Fruit fly (Drosophila melanogaster) whole organism, embryonic: ENCODE measurements around the gene Dhc93AB.

ENCODE experiments used
- BEAF-32 ChIP-seq: fragments of 200-800 bp; sonication (Bioruptor generic); optimal IDR thresholded peaks from 3 replicates; lab custom pipeline; 2017; ENCODE audit warnings: missing biosample characterization, missing genetic modification characterization, mild to moderate bottlenecking, moderate library complexity, missing genetic modification reagents
- Bdp1 ChIP-seq: fragments of 200-800 bp; sonication (Bioruptor generic); optimal IDR thresholded peaks from 3 replicates; lab custom pipeline; 2016; ENCODE audit warnings: missing biosample characterization, missing genetic modification characterization
- BtbVII ChIP-seq: fragments of 200-800 bp; sonication (Bioruptor generic); optimal IDR thresholded peaks from 3 replicates; lab custom pipeline; 2017; ENCODE audit warnings: missing biosample characterization, mild to moderate bottlenecking, missing genetic modification characterization
- CG10147 ChIP-seq: fragments of 200-800 bp; sonication (Bioruptor generic); optimal IDR thresholded peaks from 2 replicates; lab custom pipeline; 2019; ENCODE audit warnings: missing biosample characterization, mild to moderate bottlenecking, missing genetic modification characterization, moderate library complexity
- CG10321 ChIP-seq: fragments of 200-800 bp; sonication (Bioruptor generic); IDR thresholded peaks from 2 replicates; pipeline ENCODE4 v1.3.6; 2022; ENCODE audit warnings: missing biosample characterization, missing genetic modification characterization
- CG10565 ChIP-seq: fragments of 200-800 bp; sonication (Bioruptor generic); optimal IDR thresholded peaks from 3 replicates; lab custom pipeline; 2016; ENCODE audit warnings: missing biosample characterization, mild to moderate bottlenecking, missing genetic modification characterization
- CG11398 ChIP-seq: fragments of 200-800 bp; sonication (Bioruptor generic); optimal IDR thresholded peaks from 2 replicates; lab custom pipeline; 2016; ENCODE audit warnings: missing biosample characterization, missing genetic modification characterization
- CG11696 ChIP-seq: fragments of 200-800 bp; sonication (Bioruptor generic); IDR thresholded peaks from 2 replicates; pipeline ENCODE4 v1.3.6; 2022; ENCODE audit warnings: missing biosample characterization, missing genetic modification characterization
- CG12769 ChIP-seq: fragments of 200-800 bp; sonication (Bioruptor generic); optimal IDR thresholded peaks from 2 replicates; lab custom pipeline; 2019; ENCODE audit warnings: missing biosample characterization, mild to moderate bottlenecking, missing genetic modification characterization, moderate library complexity
- CG14014 ChIP-seq: fragments of 200-800 bp; sonication (Bioruptor generic); IDR thresholded peaks from 2 replicates; pipeline ENCODE4 v1.3.6; 2022; ENCODE audit warnings: missing biosample characterization, missing genetic modification characterization
- CG14667 ChIP-seq: fragments of 200-800 bp; sonication (Bioruptor generic); IDR thresholded peaks from 2 replicates; pipeline ENCODE4 v1.3.6; 2022; ENCODE audit warnings: missing biosample characterization, missing genetic modification characterization
- CG14710 ChIP-seq: fragments of 200-800 bp; sonication (Bioruptor generic); optimal IDR thresholded peaks from 3 replicates; lab custom pipeline; 2019; ENCODE audit warnings: missing biosample characterization, mild to moderate bottlenecking, missing genetic modification characterization, moderate library complexity
- CG15696 ChIP-seq: fragments of 200-800 bp; sonication (Bioruptor generic); optimal IDR thresholded peaks from 2 replicates; lab custom pipeline; 2019; ENCODE audit warnings: missing biosample characterization, mild to moderate bottlenecking, missing genetic modification characterization, moderate library complexity
- CG1792 ChIP-seq: fragments of 200-800 bp; sonication (Bioruptor generic); optimal IDR thresholded peaks from 2 replicates; lab custom pipeline; 2016; ENCODE audit warnings: missing biosample characterization, missing genetic modification characterization
- CG1832 ChIP-seq: fragments of 200-800 bp; sonication (Bioruptor generic); optimal IDR thresholded peaks from 2 replicates; lab custom pipeline; 2017; ENCODE audit warnings: missing biosample characterization, mild to moderate bottlenecking, missing genetic modification characterization, inconsistent platforms
- CG18476 ChIP-seq: fragments of 200-800 bp; sonication (Bioruptor generic); optimal IDR thresholded peaks from 2 replicates; lab custom pipeline; 2016; ENCODE audit warnings: missing biosample characterization, mild to moderate bottlenecking, missing genetic modification characterization
- CG18619 ChIP-seq: fragments of 200-800 bp; sonication (Bioruptor generic); optimal IDR thresholded peaks from 3 replicates; lab custom pipeline; 2017; ENCODE audit warnings: missing biosample characterization, mild to moderate bottlenecking, missing genetic modification characterization
- CG18764 ChIP-seq: fragments of 200-800 bp; sonication (Bioruptor generic); optimal IDR thresholded peaks from 3 replicates; lab custom pipeline; 2016; ENCODE audit warnings: missing biosample characterization, missing genetic modification characterization
- CG7786 ChIP-seq: fragments of 200-800 bp; sonication (Bioruptor generic); optimal IDR thresholded peaks from 2 replicates; lab custom pipeline; 2016; ENCODE audit warnings: missing biosample characterization, missing genetic modification characterization
- CG9797 ChIP-seq: fragments of 200-800 bp; sonication (Bioruptor generic); optimal IDR thresholded peaks from 3 replicates; lab custom pipeline; 2018; ENCODE audit warnings: missing biosample characterization, mild to moderate bottlenecking, missing genetic modification characterization
- CG9932 ChIP-seq: fragments of 200-800 bp; sonication (Bioruptor generic); IDR thresholded peaks from 2 replicates; pipeline ENCODE4 v1.3.6; 2022; ENCODE audit warnings: missing biosample characterization, missing genetic modification characterization
- Fer3 ChIP-seq: fragments of 200-800 bp; sonication (Bioruptor generic); optimal IDR thresholded peaks from 2 replicates; lab custom pipeline; 2018; ENCODE audit warnings: missing biosample characterization, mild to moderate bottlenecking, missing genetic modification characterization, moderate library complexity
- Gug ChIP-seq: fragments of 200-800 bp; sonication (Bioruptor generic); IDR thresholded peaks from 4 replicates; pipeline ENCODE4 v1.3.6; 2022; ENCODE audit warnings: missing biosample characterization, missing genetic modification characterization
- HLH4C ChIP-seq: fragments of 200-800 bp; sonication (Bioruptor generic); IDR thresholded peaks from 3 replicates; pipeline ENCODE4 v1.3.6; 2022; ENCODE audit warnings: missing biosample characterization, missing genetic modification characterization; ENCODE audit not compliant: partially characterized antibody
- Hand ChIP-seq: fragments of 200-800 bp; sonication (Bioruptor generic); optimal IDR thresholded peaks from 2 replicates; lab custom pipeline; 2017; ENCODE audit warnings: mild to moderate bottlenecking, missing biosample characterization, missing genetic modification reagents, missing genetic modification characterization
- HmgZ ChIP-seq: fragments of 200-800 bp; sonication (Bioruptor generic); optimal IDR thresholded peaks from 2 replicates; lab custom pipeline; 2018; ENCODE audit warnings: missing biosample characterization, mild to moderate bottlenecking, missing genetic modification characterization
- MBD-R2 ChIP-seq: fragments of 200-800 bp; sonication (Bioruptor generic); IDR thresholded peaks from 2 replicates; pipeline ENCODE4 v1.3.6; 2022; ENCODE audit warnings: missing biosample characterization, missing genetic modification characterization
- Mes4 ChIP-seq: fragments of 200-800 bp; sonication (Bioruptor generic); optimal IDR thresholded peaks from 2 replicates; lab custom pipeline; 2016; ENCODE audit warnings: missing biosample characterization, missing genetic modification characterization
- ash1 ChIP-seq: fragments of 200-800 bp; sonication (Bioruptor generic); optimal IDR thresholded peaks from 2 replicates; lab custom pipeline; 2018; ENCODE audit warnings: missing biosample characterization, mild to moderate bottlenecking, missing genetic modification characterization
- bsh ChIP-seq, 2 experiments: fragments of 200-800 bp; sonication (Bioruptor generic); optimal IDR thresholded peaks; 2 replicates each; lab custom pipeline; 2017 to 2018; ENCODE audit warnings: mild to moderate bottlenecking in 2 of 2, missing biosample characterization in 2 of 2, missing genetic modification characterization in 2 of 2, moderate library complexity in 1 of 2
- chm ChIP-seq: fragments of 200-800 bp; sonication (Bioruptor generic); IDR thresholded peaks from 2 replicates; pipeline ENCODE4 v1.3.6; 2022; ENCODE audit warnings: missing biosample characterization, missing genetic modification characterization
- corto ChIP-seq: fragments of 200-800 bp; sonication (Bioruptor generic); optimal IDR thresholded peaks from 2 replicates; lab custom pipeline; 2016; ENCODE audit warnings: missing biosample characterization, mild to moderate bottlenecking, missing genetic modification characterization, moderate library complexity
- crp ChIP-seq, 2 experiments: fragments of 200-800 bp; sonication (Bioruptor generic); optimal IDR thresholded peaks; 2 replicates in 1 of 2; 3 replicates in 1 of 2; lab custom pipeline; 2017; ENCODE audit warnings: missing biosample characterization in 2 of 2, missing genetic modification characterization in 2 of 2, mild to moderate bottlenecking in 1 of 2, moderate library complexity in 1 of 2
- ems ChIP-seq: fragments of 200-800 bp; sonication (Bioruptor generic); optimal IDR thresholded peaks from 3 replicates; lab custom pipeline; 2016; ENCODE audit warnings: missing biosample characterization, missing genetic modification characterization
- ewg ChIP-seq: fragments of 200-800 bp; sonication (Bioruptor generic); optimal IDR thresholded peaks from 3 replicates; lab custom pipeline; 2017; ENCODE audit warnings: mild to moderate bottlenecking, missing biosample characterization, missing genetic modification reagents, missing genetic modification characterization
- exex ChIP-seq: fragments of 200-800 bp; sonication (Bioruptor generic); optimal IDR thresholded peaks from 4 replicates; lab custom pipeline; 2018; ENCODE audit warnings: missing biosample characterization, mild to moderate bottlenecking, missing genetic modification characterization, moderate library complexity
- fd64A ChIP-seq: fragments of 200-800 bp; sonication (Bioruptor generic); optimal IDR thresholded peaks from 3 replicates; lab custom pipeline; 2018; ENCODE audit warnings: missing biosample characterization, mild to moderate bottlenecking, missing genetic modification characterization
- ftz-f1 ChIP-seq: fragments of 200-800 bp; sonication (Bioruptor generic); optimal IDR thresholded peaks from 2 replicates; lab custom pipeline; 2016; ENCODE audit warnings: missing biosample characterization, missing genetic modification characterization
- lov ChIP-seq, 2 experiments: fragments of 200-800 bp in 1 of 2; fragments of >200 bp in 1 of 2; sonication (Bioruptor generic) in 1 of 2; IDR thresholded peaks in 1 of 2; optimal IDR thresholded peaks in 1 of 2; 2 replicates in 1 of 2; 3 replicates in 1 of 2; pipeline versions ENCODE4 v1.3.6 to Lab custom; 2017 to 2022; ENCODE audit warnings: missing biosample characterization in 1 of 2, missing genetic modification characterization in 1 of 2
- nmo ChIP-seq: fragments of 200-800 bp; sonication (Bioruptor generic); optimal IDR thresholded peaks from 2 replicates; lab custom pipeline; 2018; ENCODE audit warnings: missing biosample characterization, mild to moderate bottlenecking, missing genetic modification characterization, moderate library complexity
- pb ChIP-seq: fragments of 200-800 bp; sonication (Bioruptor generic); optimal IDR thresholded peaks from 3 replicates; lab custom pipeline; 2016; ENCODE audit warnings: missing biosample characterization, missing genetic modification characterization
- row ChIP-seq: fragments of 200-800 bp; sonication (Bioruptor generic); IDR thresholded peaks from 3 replicates; pipeline ENCODE4 v1.3.6; 2022; ENCODE audit warnings: missing biosample characterization, missing genetic modification characterization
- scrt ChIP-seq: fragments of 200-800 bp; sonication (Bioruptor generic); optimal IDR thresholded peaks from 2 replicates; lab custom pipeline; 2018; ENCODE audit warnings: missing biosample characterization, mild to moderate bottlenecking, missing genetic modification characterization, moderate library complexity
- sens-2 ChIP-seq: fragments of 200-800 bp; sonication (Bioruptor generic); IDR thresholded peaks from 2 replicates; pipeline ENCODE4 v1.3.6; 2022; ENCODE audit warnings: missing biosample characterization, missing genetic modification characterization
- sima ChIP-seq: fragments of 200-800 bp; sonication (Bioruptor generic); optimal IDR thresholded peaks from 2 replicates; lab custom pipeline; 2016; ENCODE audit warnings: missing biosample characterization, missing genetic modification characterization
- ssp ChIP-seq: fragments of 200-800 bp; sonication (Bioruptor generic); IDR thresholded peaks from 2 replicates; pipeline ENCODE4 v1.3.6; 2022; ENCODE audit warnings: missing biosample characterization, missing genetic modification characterization
- twi ChIP-seq: fragments of 200-800 bp; optimal IDR thresholded peaks from 2 replicates; lab custom pipeline; 2019; ENCODE audit warnings: missing biosample characterization, mild to moderate bottlenecking, missing genetic modification characterization, moderate library complexity
- vfl ChIP-seq: fragments of 200-800 bp; sonication (Bioruptor generic); optimal IDR thresholded peaks from 2 replicates; lab custom pipeline; 2016; ENCODE audit warnings: missing biosample characterization, missing genetic modification characterization
- wdn ChIP-seq: fragments of 200-800 bp; sonication (Bioruptor generic); IDR thresholded peaks from 2 replicates; pipeline ENCODE4 v1.3.6; 2022; ENCODE audit warnings: missing biosample characterization, missing genetic modification characterization

Gene Dhc93AB

dm6 chr3R:21017464-21018080 is 24.7 kb downstream of the Dhc93AB start, which contains the start of gene Rlip (continued):
- TF ChIP-seq ash1 (GFP tag; lab: Kevin White, UChicago), result peak; percentile 12
- peak; percentile 5 for TF ChIP-seq CG12769 (tag; lab: Kevin White, UChicago)
- TF ChIP-seq ssp (GFP tag; lab: Robert Waterston, UW), result peak; percentile 60
- peak; percentile 55 for TF ChIP-seq nmo (GFP tag; lab: Kevin White, UChicago)
- peak; percentile 21 for TF ChIP-seq twi (tag; lab: Kevin White, UChicago)
- TF ChIP-seq ftz-f1, result no peak
- TF ChIP-seq Mes4 (GFP tag; lab: Kevin White, UChicago), result no peak
- peak; percentile 15 for TF ChIP-seq CG15696 (tag; lab: Kevin White, UChicago)
- TF ChIP-seq row (GFP tag; lab: Robert Waterston, UW), result no peak
- TF ChIP-seq lov (optimal IDR thresholded peaks at IDR 0.05; lab: Kevin White, UChicago), result no peak
- no peak for TF ChIP-seq lov (GFP tag; IDR thresholded peaks at IDR 0.05; lab: Robert Waterston, UW)
- TF ChIP-seq Hand (GFP tag; lab: Kevin White, UChicago), result no peak
- peak; percentile 5 for TF ChIP-seq ems (GFP tag; lab: Kevin White, UChicago)
- peak; percentile 37 for TF ChIP-seq Fer3 (tag; lab: Kevin White, UChicago)
- no peak for TF ChIP-seq pb (GFP tag; lab: Kevin White, UChicago)
- peak; percentile 35; the same call in 1 of the 2 replicates for TF ChIP-seq wdn (GFP tag; lab: Robert Waterston, UW)
- TF ChIP-seq Gug (GFP tag; lab: Robert Waterston, UW), result peak; percentile 55; the same call in 2 of the 4 replicates
- TF ChIP-seq ewg (GFP tag; lab: Kevin White, UChicago), result no peak
- no peak for TF ChIP-seq chm (GFP tag; lab: Robert Waterston, UW)
- TF ChIP-seq CG11398 (GFP tag; lab: Kevin White, UChicago), result no peak
- TF ChIP-seq CG14710, result peak; percentile 57
- TF ChIP-seq corto, result no peak
- no peak for TF ChIP-seq CG10147 (GFP tag; lab: Kevin White, UChicago)
- no peak for TF ChIP-seq CG10321 (GFP tag; lab: Robert Waterston, UW)
- no peak for TF ChIP-seq BtbVII (GFP tag; lab: Kevin White, UChicago)
- no peak for TF ChIP-seq CG11696 (GFP tag; lab: Robert Waterston, UW)
- TF ChIP-seq fd64A (GFP tag; lab: Kevin White, UChicago), result no peak
- TF ChIP-seq CG14014 (GFP tag; lab: Robert Waterston, UW), result 0 out of 2 replicates have a peak, but pooled peaks have one; percentile 17
- TF ChIP-seq HLH4C (GFP tag; lab: Robert Waterston, UW), result peak; percentile 59; the same call in 2 of the 3 replicates
- TF ChIP-seq CG1792, result peak; percentile 49
- TF ChIP-seq CG9797 (GFP tag; lab: Kevin White, UChicago), result no peak
- peak; percentile 41 for TF ChIP-seq CG7786 (GFP tag; lab: Kevin White, UChicago)
- no peak for TF ChIP-seq CG10565
- TF ChIP-seq CG9932 (GFP tag; lab: Robert Waterston, UW), result peak; percentile 84
- TF ChIP-seq exex (tag; lab: Kevin White, UChicago), result peak; percentile 18
- TF ChIP-seq scrt (GFP tag; lab: Kevin White, UChicago), result peak; percentile 90
- no peak for TF ChIP-seq CG18476 (GFP tag; lab: Kevin White, UChicago)
- no peak for TF ChIP-seq sens-2 (GFP tag; lab: Robert Waterston, UW)
- TF ChIP-seq BEAF-32 (GFP tag; lab: Kevin White, UChicago), result peak; percentile 46
- TF ChIP-seq vfl, result no peak
- peak in 1 of 2 experiments; percentile 53 for TF ChIP-seq crp (GFP tag; optimal IDR thresholded peaks at IDR 0.05; lab: Kevin White, UChicago)
- no peak for TF ChIP-seq CG1832
- TF ChIP-seq CG18764, result peak; percentile 41
- TF ChIP-seq sima, result no peak
- TF ChIP-seq MBD-R2 (GFP tag; lab: Robert Waterston, UW), result peak; percentile 93
- TF ChIP-seq Bdp1, result peak; percentile 7
- no peak for TF ChIP-seq bsh (GFP tag; optimal IDR thresholded peaks at IDR 0.05; lab: Kevin White, UChicago)
- TF ChIP-seq CG14667, result no peak
- peak; percentile 31 for TF ChIP-seq HmgZ (tag; lab: Kevin White, UChicago)
- TF ChIP-seq CG18619 (GFP tag; lab: Kevin White, UChicago), result no peak
